Worm (Caenorhabditis elegans) whole organism, mixed stage, embryonic: ENCODE data around the gene srx-119.

Experiments
- hlh-1 ChIP-seq: fragments of 150-350 bp; optimal IDR thresholded peaks from 2 replicates; lab custom pipeline; 2014; ENCODE audit warnings: missing biosample characterization, missing genetic modification reagents, missing genetic modification characterization
- nhr-237 ChIP-seq: fragments of 150-350 bp; optimal IDR thresholded peaks from 2 replicates; lab custom pipeline; 2014; ENCODE audit warnings: missing biosample characterization, missing genetic modification characterization
- nhr-28 ChIP-seq: fragments of 150-350 bp; optimal IDR thresholded peaks from 2 replicates; lab custom pipeline; 2014; ENCODE audit warnings: missing biosample characterization, missing genetic modification characterization

- no peak for TF ChIP-seq nhr-237 (tag; lab: Kevin White, UChicago)
- no peak for TF ChIP-seq hlh-1 (tag; lab: Kevin White, UChicago)
- no peak for TF ChIP-seq nhr-28 (tag; lab: Kevin White, UChicago)
These were observed 8.4 kb upstream of the srx-119 start, which contains the start of gene ceh-99 for ce11 chrII:12519616-12520015.
